Worm (Caenorhabditis elegans): ENCODE data around the gene Y54G2A.38.
A peak's percentile ranks its signal among the peaks of the same experiment; 100 is the strongest.

The Y54G2A.38 gene

DNA sequence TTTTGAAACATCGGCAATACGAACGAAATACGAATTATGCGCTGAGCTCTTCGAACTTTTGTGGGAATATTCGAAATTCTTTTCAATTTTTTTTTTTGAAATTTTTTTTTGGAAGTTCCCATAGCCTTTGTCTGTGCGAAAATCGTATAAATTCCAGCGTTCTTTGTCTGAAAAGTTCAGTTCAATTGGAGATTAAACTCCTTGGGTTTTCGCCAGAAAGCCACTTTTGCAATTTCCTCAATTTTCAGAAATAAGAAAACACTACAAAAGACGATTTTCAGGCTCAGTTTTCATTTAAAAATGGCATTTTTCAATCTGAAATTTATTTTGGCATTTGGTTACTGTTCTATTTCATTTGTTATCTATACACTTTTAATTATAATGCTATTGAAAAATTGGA, at the start of gene Y54G2A.38:
Y54G2A.38 (plus strand) TSS at position 301 of the 400 bp plus-strand sequence.
- TF ChIP-seq fkh-3 (tag; optimal IDR thresholded peaks at IDR 0.05): no peak

- no peak for TF ChIP-seq bed-1 (GFP tag; IDR thresholded peaks at IDR 0.05)
- peak; percentile 88 for TF ChIP-seq Y56A3A.18 (GFP tag; IDR thresholded peaks at IDR 0.05)
- TF ChIP-seq Y95B8A.8 (GFP tag; IDR thresholded peaks at IDR 0.05): peak; percentile 77
- no peak for TF ChIP-seq die-1 (tag; optimal IDR thresholded peaks at IDR 0.05)
- peak; percentile 65 for TF ChIP-seq atf-7 (tag; optimal IDR thresholded peaks at IDR 0.05)
- no peak for TF ChIP-seq ztf-26 (tag; optimal IDR thresholded peaks at IDR 0.05)
- no peak for TF ChIP-seq dpff-1 (tag; optimal IDR thresholded peaks at IDR 0.05)
- no peak for TF ChIP-seq nhr-179 (tag; optimal IDR thresholded peaks at IDR 0.05)
- peak; percentile 67 for TF ChIP-seq Y79H2A.3 (GFP tag; conservative IDR thresholded peaks at IDR 0.05)
- no peak for TF ChIP-seq ceh-79 (tag; optimal IDR thresholded peaks at IDR 0.05)
- no peak for TF ChIP-seq nfya-2 (GFP tag; IDR thresholded peaks at IDR 0.05)
- TF ChIP-seq chd-7 (tag; optimal IDR thresholded peaks at IDR 0.05): peak; percentile 48
- TF ChIP-seq repo-1 (tag; optimal IDR thresholded peaks at IDR 0.05): peak; percentile 24
- no peak for TF ChIP-seq ama-1 (optimal IDR thresholded peaks at IDR 0.05)
- TF ChIP-seq ama-1 (GFP tag; optimal IDR thresholded peaks at IDR 0.05): no peak
- TF ChIP-seq ceh-27 (GFP tag; optimal IDR thresholded peaks at IDR 0.05): no peak
- TF ChIP-seq aptf-2 (GFP tag; conservative IDR thresholded peaks at IDR 0.05): no peak
- TF ChIP-seq tbp1 (GFP tag; optimal IDR thresholded peaks at IDR 0.05): peak; percentile 46
- no peak for TF ChIP-seq F52B5.7 (tag; optimal IDR thresholded peaks at IDR 0.05)
- TF ChIP-seq lin-35 (GFP tag; optimal IDR thresholded peaks at IDR 0.05): no peak
- TF ChIP-seq snpc-1.3 (tag; optimal IDR thresholded peaks at IDR 0.05; ENCODE audit: insufficient read depth): no peak
- peak; percentile 63 for TF ChIP-seq ets-4 (GFP tag; optimal IDR thresholded peaks at IDR 0.05)
- peak; percentile 26 for TF ChIP-seq ztf-3 (GFP tag; optimal IDR thresholded peaks at IDR 0.05)
- no peak for TF ChIP-seq F23B12.7 (tag; optimal IDR thresholded peaks at IDR 0.05; ENCODE audit: insufficient read depth)
- no peak for TF ChIP-seq xnd-1 (tag; optimal IDR thresholded peaks at IDR 0.05)
- no peak for TF ChIP-seq lsy-27 (tag; optimal IDR thresholded peaks at IDR 0.05; ENCODE audit: borderline replicate concordance, insufficient read depth)
- no peak for TF ChIP-seq snpc-1.1 (tag; optimal IDR thresholded peaks at IDR 0.05; ENCODE audit: insufficient read depth)
- no peak for TF ChIP-seq F49E8.2 (tag; optimal IDR thresholded peaks at IDR 0.05; ENCODE audit: insufficient read depth)
- no peak for TF ChIP-seq ceh-58 (GFP tag; IDR thresholded peaks at IDR 0.05)
- no peak for TF ChIP-seq ztf-18 (tag; optimal IDR thresholded peaks at IDR 0.05)
- no peak for TF ChIP-seq snpc-3.4 (tag; optimal IDR thresholded peaks at IDR 0.05)
- TF ChIP-seq madf-6 (GFP tag; IDR thresholded peaks at IDR 0.05): 0 out of 2 replicates have a peak, but pooled peaks have one; percentile 29
- no peak for TF ChIP-seq F57C9.4 (tag; optimal IDR thresholded peaks at IDR 0.05)
- TF ChIP-seq ztf-22 (GFP tag; optimal IDR thresholded peaks at IDR 0.05): peak; percentile 90
- TF ChIP-seq madf-8 (GFP tag; conservative IDR thresholded peaks at IDR 0.05): no peak
- no peak for TF ChIP-seq him-1 (tag; optimal IDR thresholded peaks at IDR 0.05)
- no peak for TF ChIP-seq aptf-3 (GFP tag; IDR thresholded peaks at IDR 0.05)
- no peak for TF ChIP-seq lsl-1 (GFP tag; optimal IDR thresholded peaks at IDR 0.05)
- no peak for TF ChIP-seq hrde-1 (tag; optimal IDR thresholded peaks at IDR 0.05; ENCODE audit: borderline replicate concordance)
- no peak for TF ChIP-seq hlh-12 (tag; optimal IDR thresholded peaks at IDR 0.05)
- 0 out of 2 replicates have a peak, but pooled peaks have one; percentile 49 for TF ChIP-seq let-526 (GFP tag; IDR thresholded peaks at IDR 0.05)
- TF ChIP-seq madf-3 (GFP tag; IDR thresholded peaks at IDR 0.05): peak; percentile 60; the same call in 1 of the 2 replicates
- TF ChIP-seq unc-130 (GFP tag; optimal IDR thresholded peaks at IDR 0.05): no peak
- no peak for TF ChIP-seq ztf-25 (GFP tag; IDR thresholded peaks at IDR 0.05)
- peak; percentile 26; the same call in 1 of the 2 replicates for TF ChIP-seq hmg-20 (GFP tag; IDR thresholded peaks at IDR 0.05)
Observed at ce11 chrIV:2709590-2710201, 49.6 kb upstream of the Y54G2A.38 start.
